Worm (Caenorhabditis elegans) whole organism, late embryonic: Measurements from ENCODE around the gene M03F8.6.

Source experiments
- C08G9.2 ChIP-seq: sonication (generic microtip); optimal IDR thresholded peaks from 2 replicates; lab custom pipeline; 2016; ENCODE audit warnings: mild to moderate bottlenecking, missing genetic modification characterization, moderate library complexity, missing compliant biosample characterization
- C38D4.7 ChIP-seq: fragments of 200-800 bp; sonication (Bioruptor generic); optimal IDR thresholded peaks from 2 replicates; lab custom pipeline; 2018; ENCODE audit warnings: mild to moderate bottlenecking, missing genetic modification characterization, moderate library complexity, missing compliant biosample characterization
- K02D7.2 ChIP-seq: sonication (generic microtip); optimal IDR thresholded peaks from 2 replicates; lab custom pipeline; 2017; ENCODE audit warnings: mild to moderate bottlenecking, missing genetic modification characterization, missing compliant biosample characterization
- K09A11.1 ChIP-seq: sonication (generic microtip); optimal IDR thresholded peaks from 2 replicates; lab custom pipeline; 2017; ENCODE audit warnings: antibody characterized with exemption, mild to moderate bottlenecking, missing genetic modification characterization, missing compliant biosample characterization; ENCODE audit not compliant: insufficient read depth
- ama-1 ChIP-seq: fragments of 150-350 bp; optimal IDR thresholded peaks from 2 replicates; lab custom pipeline; 2014
- ceh-18 ChIP-seq: sonication (generic microtip); optimal IDR thresholded peaks from 2 replicates; lab custom pipeline; 2016; ENCODE audit warnings: missing genetic modification characterization, missing compliant biosample characterization
- ceh-30 ChIP-seq: fragments of 150-350 bp; optimal IDR thresholded peaks from 2 replicates; lab custom pipeline; 2014; ENCODE audit warnings: missing biosample characterization, missing genetic modification characterization
- ceh-48 ChIP-seq: sonication (generic microtip); optimal IDR thresholded peaks from 2 replicates; lab custom pipeline; 2016; ENCODE audit warnings: missing genetic modification characterization, inconsistent platforms, missing compliant biosample characterization
- ceh-9 ChIP-seq: sonication (generic microtip); optimal IDR thresholded peaks from 2 replicates; lab custom pipeline; 2016; ENCODE audit warnings: mild to moderate bottlenecking, missing genetic modification characterization, inconsistent platforms, missing compliant biosample characterization
- che-1 ChIP-seq: sonication (generic microtip); optimal IDR thresholded peaks from 2 replicates; lab custom pipeline; 2016; ENCODE audit warnings: mild to moderate bottlenecking, missing genetic modification characterization, missing compliant biosample characterization
- dve-1 ChIP-seq: sonication (generic microtip); optimal IDR thresholded peaks from 2 replicates; lab custom pipeline; 2017; ENCODE audit warnings: antibody characterized with exemption, mild to moderate bottlenecking, missing genetic modification characterization, missing compliant biosample characterization
- ets-4 ChIP-seq: sonication (generic microtip); optimal IDR thresholded peaks from 2 replicates; lab custom pipeline; 2016; ENCODE audit warnings: missing genetic modification characterization, missing compliant biosample characterization
- eyg-1 ChIP-seq: sonication (generic microtip); optimal IDR thresholded peaks from 2 replicates; lab custom pipeline; 2016; ENCODE audit warnings: missing genotype, missing genetic modification characterization, missing compliant biosample characterization
- hlh-13 ChIP-seq: fragments of 200-800 bp; sonication (Bioruptor generic); optimal IDR thresholded peaks from 2 replicates; lab custom pipeline; 2018; ENCODE audit warnings: mild to moderate bottlenecking, missing genetic modification characterization, missing compliant biosample characterization
- hlh-15 ChIP-seq: sonication (generic microtip); optimal IDR thresholded peaks from 2 replicates; lab custom pipeline; 2016; ENCODE audit warnings: missing genetic modification characterization, missing compliant biosample characterization
- hlh-6 ChIP-seq: sonication (generic microtip); optimal IDR thresholded peaks from 2 replicates; lab custom pipeline; 2016; ENCODE audit warnings: missing genotype, missing genetic modification characterization, missing compliant biosample characterization
- hlh-8 ChIP-seq: sonication (generic microtip); optimal IDR thresholded peaks from 2 replicates; lab custom pipeline; 2016; ENCODE audit warnings: missing genotype, missing genetic modification characterization, missing compliant biosample characterization
- lim-6 ChIP-seq: sonication (generic microtip); optimal IDR thresholded peaks from 2 replicates; lab custom pipeline; 2016; ENCODE audit warnings: missing genetic modification characterization, missing compliant biosample characterization
- lin-11 ChIP-seq: fragments of 200-800 bp; sonication (Bioruptor generic); optimal IDR thresholded peaks from 2 replicates; lab custom pipeline; 2018; ENCODE audit warnings: mild to moderate bottlenecking, missing genetic modification characterization, missing compliant biosample characterization
- madf-2 ChIP-seq: sonication (generic microtip); optimal IDR thresholded peaks from 2 replicates; lab custom pipeline; 2017; ENCODE audit warnings: missing genetic modification characterization, missing compliant biosample characterization
- mec-3 ChIP-seq: sonication (generic microtip); optimal IDR thresholded peaks from 2 replicates; lab custom pipeline; 2016; ENCODE audit warnings: borderline replicate concordance, missing genetic modification characterization, missing compliant biosample characterization
- nfya-1 ChIP-seq: sonication (generic microtip); optimal IDR thresholded peaks from 2 replicates; lab custom pipeline; 2017; ENCODE audit warnings: missing genetic modification characterization, mild to moderate bottlenecking, missing compliant biosample characterization, antibody characterized with exemption, moderate library complexity
- odd-2 ChIP-seq: sonication (generic microtip); optimal IDR thresholded peaks from 2 replicates; lab custom pipeline; 2017; ENCODE audit warnings: antibody characterized with exemption, mild to moderate bottlenecking, missing genetic modification characterization, missing compliant biosample characterization
- pat-9 ChIP-seq: fragments of 200-800 bp; sonication (Bioruptor generic); optimal IDR thresholded peaks from 2 replicates; lab custom pipeline; 2018; ENCODE audit warnings: mild to moderate bottlenecking, missing genetic modification characterization, moderate library complexity, missing compliant biosample characterization
- pax-1 ChIP-seq: fragments of 150-350 bp; optimal IDR thresholded peaks from 2 replicates; lab custom pipeline; 2014; ENCODE audit warnings: missing biosample characterization, missing genetic modification characterization
- pha-2 ChIP-seq: sonication (generic microtip); optimal IDR thresholded peaks from 2 replicates; lab custom pipeline; 2017; ENCODE audit warnings: mild to moderate bottlenecking, missing genetic modification characterization, missing compliant biosample characterization
- pha-4 ChIP-seq: fragments of 150-350 bp; optimal IDR thresholded peaks from 2 replicates; lab custom pipeline; 2018; ENCODE audit warnings: missing biosample characterization, missing genetic modification reagents, missing genetic modification characterization
- pqm-1 ChIP-seq: sonication (generic microtip); optimal IDR thresholded peaks from 2 replicates; lab custom pipeline; 2016; ENCODE audit warnings: missing genetic modification characterization, missing compliant biosample characterization
- ref-2 ChIP-seq: sonication (generic microtip); optimal IDR thresholded peaks from 2 replicates; lab custom pipeline; 2016; ENCODE audit warnings: missing genetic modification characterization, missing compliant biosample characterization
- tbx-2 ChIP-seq: sonication (generic microtip); optimal IDR thresholded peaks from 2 replicates; lab custom pipeline; 2016; ENCODE audit warnings: missing genetic modification characterization, missing compliant biosample characterization
- tbx-7 ChIP-seq: sonication (generic microtip); optimal IDR thresholded peaks from 2 replicates; lab custom pipeline; 2016; ENCODE audit warnings: missing genotype, missing genetic modification characterization, missing compliant biosample characterization
- ttx-3 ChIP-seq: sonication (generic microtip); optimal IDR thresholded peaks from 2 replicates; lab custom pipeline; 2016; ENCODE audit warnings: missing genetic modification reagents, missing genetic modification characterization, missing compliant biosample characterization
- unc-42 ChIP-seq: sonication (generic microtip); optimal IDR thresholded peaks from 2 replicates; lab custom pipeline; 2016; ENCODE audit warnings: missing genotype, missing genetic modification characterization, missing compliant biosample characterization
- unc-55 ChIP-seq: sonication (generic microtip); optimal IDR thresholded peaks from 2 replicates; lab custom pipeline; 2017; ENCODE audit warnings: missing biosample characterization, missing genetic modification reagents, missing genetic modification characterization
- ztf-16 ChIP-seq: sonication (generic microtip); optimal IDR thresholded peaks from 2 replicates; lab custom pipeline; 2017; ENCODE audit warnings: missing genetic modification characterization, missing compliant biosample characterization

Gene M03F8.6

ce11 chrV:5964658-5965178 is 10.1 kb upstream of the M03F8.6 start:
- TF ChIP-seq ceh-48 (tag; lab: Kevin White, UChicago): no peak
- no peak for TF ChIP-seq ceh-9 (tag; lab: Kevin White, UChicago)
- no peak for TF ChIP-seq ama-1
- TF ChIP-seq pha-4 (tag; lab: Kevin White, UChicago): no peak
- TF ChIP-seq C38D4.7 (GFP tag; lab: Kevin White, UChicago): no peak
- TF ChIP-seq pax-1: no peak
- no peak for TF ChIP-seq nfya-1
- TF ChIP-seq K02D7.2 (tag; lab: Kevin White, UChicago): no peak
- peak; percentile 32 for TF ChIP-seq unc-42 (tag; lab: Kevin White, UChicago)
- TF ChIP-seq hlh-15 (tag; lab: Kevin White, UChicago): no peak
- no peak for TF ChIP-seq ets-4 (tag; lab: Kevin White, UChicago)
- no peak for TF ChIP-seq che-1 (tag; lab: Kevin White, UChicago)
- TF ChIP-seq hlh-8 (tag; lab: Kevin White, UChicago): no peak
- TF ChIP-seq ceh-18 (tag; lab: Kevin White, UChicago): peak; percentile 8
- no peak for TF ChIP-seq madf-2 (tag; lab: Kevin White, UChicago)
- TF ChIP-seq pha-2 (tag; lab: Kevin White, UChicago): no peak
- TF ChIP-seq K09A11.1 (tag; lab: Kevin White, UChicago): no peak
- TF ChIP-seq ceh-30 (tag; lab: Kevin White, UChicago): no peak
- TF ChIP-seq ztf-16 (tag; lab: Kevin White, UChicago): no peak
- peak; percentile 43 for TF ChIP-seq unc-55
- TF ChIP-seq lin-11 (tag; lab: Kevin White, UChicago): no peak
- no peak for TF ChIP-seq lim-6 (tag; lab: Kevin White, UChicago)
- TF ChIP-seq tbx-7 (tag; lab: Kevin White, UChicago): no peak
- no peak for TF ChIP-seq eyg-1 (tag; lab: Kevin White, UChicago)
- no peak for TF ChIP-seq tbx-2 (tag; lab: Kevin White, UChicago)
- no peak for TF ChIP-seq pat-9 (tag; lab: Kevin White, UChicago)
- TF ChIP-seq pqm-1 (tag; lab: Kevin White, UChicago): no peak
- TF ChIP-seq, all 69 proteins: peak for 3

- TF ChIP-seq ceh-30 (tag; lab: Kevin White, UChicago) (no peak), nfya-1 (peak; percentile 20), unc-42 (tag; lab: Kevin White, UChicago) (peak; percentile 14), ref-2 (tag; lab: Kevin White, UChicago) (no peak), hlh-6 (tag; lab: Kevin White, UChicago) (no peak), dve-1 (tag; lab: Kevin White, UChicago) (no peak), C38D4.7 (GFP tag; lab: Kevin White, UChicago) (no peak)
Measured at ce11 chrV:5963696-5964095, 9.0 kb upstream of the M03F8.6 start, which contains the start of gene pcm-1. Gene pcm-1 (minus strand): TSS chrV:5963882.

- TF ChIP-seq unc-42 (tag; lab: Kevin White, UChicago) (peak; percentile 59), ttx-3 (no peak)
- TF ChIP-seq, all 69 proteins: peak for 1
Measured at ce11 chrV:5963092-5963491, 8.4 kb upstream of the M03F8.6 start.

- no peak for TF ChIP-seq odd-2
- TF ChIP-seq hlh-13 (GFP tag; lab: Kevin White, UChicago): no peak
- no peak for TF ChIP-seq C08G9.2 (tag; lab: Kevin White, UChicago)
- TF ChIP-seq mec-3 (tag; lab: Kevin White, UChicago): no peak
- TF ChIP-seq unc-42 (tag; lab: Kevin White, UChicago): peak; percentile 85
Measured at ce11 chrV:5961516-5961915, 6.9 kb upstream of the M03F8.6 start, which contains the start of gene mcp-1. Gene mcp-1 (plus strand): TSS chrV:5961807.
